In the genomic region with DNA sequence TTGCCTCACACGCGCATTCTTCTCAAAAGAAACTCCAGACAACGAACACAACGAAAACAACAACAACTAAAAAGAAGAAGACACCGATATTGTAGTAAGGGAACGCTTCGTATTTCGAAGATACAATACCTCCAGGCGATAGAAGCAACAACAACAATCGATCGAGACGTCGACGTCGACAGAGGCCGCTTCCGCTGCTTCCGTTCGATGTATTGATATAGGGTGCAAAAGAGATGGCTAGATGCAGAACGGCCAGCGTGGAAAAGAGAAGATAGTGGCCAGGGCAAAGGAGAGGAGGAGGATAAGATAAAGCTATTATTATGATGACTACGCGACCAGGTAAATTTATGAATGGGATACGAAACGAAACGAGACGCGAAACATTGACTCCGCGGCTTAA, we compare ENCODE assay signal across 1 fruit fly cellular context.
A peak's percentile ranks its signal among the peaks of the same experiment; 100 is the strongest.
TF ChIP-seq lines count a peak whose summit lies in the region.

No protein-coding gene starts in this region.

TF ChIP-seq in whole organism, embryonic, 481 proteins besides CTCF, POLR2A, EP300 and RAD21 (continued from another document):
- TF ChIP-seq CG8290 (GFP tag; optimal IDR thresholded peaks at IDR 0.05; lab: Kevin White, UChicago): no peak
- TF ChIP-seq CG8290 (tag; optimal IDR thresholded peaks at IDR 0.05; lab: Kevin White, UChicago): no peak
- no peak for TF ChIP-seq caup (GFP tag; optimal IDR thresholded peaks at IDR 0.05; lab: Kevin White, UChicago; ENCODE audit: severe bottlenecking)
- TF ChIP-seq oc (tag; optimal IDR thresholded peaks at IDR 0.05; lab: Kevin White, UChicago): peak; percentile 42
- peak; percentile 35 for TF ChIP-seq Deaf1 (tag; optimal IDR thresholded peaks at IDR 0.05; lab: Kevin White, UChicago)
- peak; percentile 49 for TF ChIP-seq zen (tag; optimal IDR thresholded peaks at IDR 0.05; lab: Kevin White, UChicago)
- TF ChIP-seq D (optimal IDR thresholded peaks at IDR 0.05; lab: Kevin White, UChicago): peak; percentile 89
- no peak for TF ChIP-seq D (GFP tag; optimal IDR thresholded peaks at IDR 0.05; lab: Kevin White, UChicago)
- peak; percentile 88 for TF ChIP-seq Adf1 (GFP tag; IDR thresholded peaks at IDR 0.05; lab: Robert Waterston, UW)
